Worm (Caenorhabditis elegans): ENCODE results near the gene inx-11.
"Not testable (repeated sequence)": the region's sequence is repeated elsewhere in the genome, so short reads cannot be mapped to it uniquely, and the experiment has no call there.

- TF ChIP-seq R02D3.7 (tag; optimal IDR thresholded peaks at IDR 0.05); ztf-4 (tag; optimal IDR thresholded peaks at IDR 0.05); lin-39 (tag; optimal IDR thresholded peaks at IDR 0.05); lin-15B (tag; optimal IDR thresholded peaks at IDR 0.05); unc-39 (tag; optimal IDR thresholded peaks at IDR 0.05); aly-2 (tag; optimal IDR thresholded peaks at IDR 0.05); nhr-12 (tag; optimal IDR thresholded peaks at IDR 0.05); egl-27 (tag; optimal IDR thresholded peaks at IDR 0.05); nhr-76 (tag; optimal IDR thresholded peaks at IDR 0.05); zag-1 (tag; optimal IDR thresholded peaks at IDR 0.05); mdl-1 (tag; optimal IDR thresholded peaks at IDR 0.05); sea-2 (GFP tag; optimal IDR thresholded peaks at IDR 0.05): not testable (repeated sequence)
Observed at ce11 chrV:12509922-12510582, 23.0 kb downstream of the inx-11 start.
